Fruit fly (Drosophila melanogaster): ENCODE results near the gene CG32986.

The CG32986 gene

dm6 chr2L:8860767-8861166, 1.8 kb upstream of the CG32986 start (continued):
- TF ChIP-seq amos (GFP tag; IDR thresholded peaks at IDR 0.05; ENCODE audit: partially characterized antibody) (no peak), CG16863 (GFP tag; optimal IDR thresholded peaks at IDR 0.05) (no peak), cad (GFP tag; optimal IDR thresholded peaks at IDR 0.05) (no peak), Taf1 (GFP tag; IDR thresholded peaks at IDR 0.05) (peak; percentile 46; the same call in 1 of the 2 replicates), Lim3 (GFP tag; IDR thresholded peaks at IDR 0.05) (no peak), ken (GFP tag; IDR thresholded peaks at IDR 0.05) (peak; percentile 29; the same call in 1 of the 3 replicates), Dip3 (GFP tag; optimal IDR thresholded peaks at IDR 0.05) (no peak), ind (GFP tag; optimal IDR thresholded peaks at IDR 0.05) (peak; percentile 67), kay (GFP tag; optimal IDR thresholded peaks at IDR 0.05) (peak; percentile 13), CG30403 (GFP tag; optimal IDR thresholded peaks at IDR 0.05) (peak; percentile 63), CG4360 (GFP tag; IDR thresholded peaks at IDR 0.05) (peak; percentile 35; the same call in 1 of the 2 replicates), CG15269 (tag; optimal IDR thresholded peaks at IDR 0.05) (no peak), CG8359 (GFP tag; optimal IDR thresholded peaks at IDR 0.05; ENCODE audit: borderline replicate concordance) (peak; percentile 37), onecut (GFP tag; IDR thresholded peaks at IDR 0.05) (peak; percentile 63), btn (GFP tag; optimal IDR thresholded peaks at IDR 0.05) (no peak), HLHmδ (GFP tag; optimal IDR thresholded peaks at IDR 0.05) (peak; percentile 26), lbe (GFP tag; optimal IDR thresholded peaks at IDR 0.05) (no peak), CG43689 (GFP tag; IDR thresholded peaks at IDR 0.05) (no peak), crp (GFP tag; optimal IDR thresholded peaks at IDR 0.05) (no peak), dysf (GFP tag; IDR thresholded peaks at IDR 0.05) (peak; percentile 84), CG6791 (GFP tag; IDR thresholded peaks at IDR 0.05; ENCODE audit: partially characterized antibody) (no peak), CG12219 (GFP tag; optimal IDR thresholded peaks at IDR 0.05) (peak; percentile 54), sens-2 (GFP tag; IDR thresholded peaks at IDR 0.05) (peak; percentile 47; the same call in 1 of the 2 replicates), CG32767 (GFP tag; IDR thresholded peaks at IDR 0.05) (peak; percentile 29; the same call in 1 of the 2 replicates), Dad (GFP tag; optimal IDR thresholded peaks at IDR 0.05) (peak; percentile 38), CG7556 (GFP tag; optimal IDR thresholded peaks at IDR 0.05) (peak; percentile 72), sens (GFP tag) (peak; percentile 90), gsb-n (tag; optimal IDR thresholded peaks at IDR 0.05) (peak; percentile 64), CG34224 (GFP tag; IDR thresholded peaks at IDR 0.05; ENCODE audit: partially characterized antibody) (no peak), CG2202 (tag; optimal IDR thresholded peaks at IDR 0.05) (peak; percentile 55), CG7987 (GFP tag; optimal IDR thresholded peaks at IDR 0.05) (no peak), Sin3A (optimal IDR thresholded peaks at IDR 0.05) (no peak), MTF-1 (GFP tag; optimal IDR thresholded peaks at IDR 0.05; ENCODE audit: borderline replicate concordance) (peak; percentile 33), phol (tag; optimal IDR thresholded peaks at IDR 0.05) (peak; percentile 84), dati (GFP tag; IDR thresholded peaks at IDR 0.05) (peak; percentile 45), Dip2 (GFP tag; IDR thresholded peaks at IDR 0.05) (no peak), CG1792 (GFP tag; optimal IDR thresholded peaks at IDR 0.05) (peak; percentile 19), CG6689 (GFP tag; IDR thresholded peaks at IDR 0.05) (peak; percentile 81), CG17328 (GFP tag; IDR thresholded peaks at IDR 0.05) (peak; percentile 73), esg (GFP tag; conservative IDR thresholded peaks at IDR 0.05) (peak; percentile 68), fru (optimal IDR thresholded peaks at IDR 0.05) (no peak), CG14014 (GFP tag; IDR thresholded peaks at IDR 0.05) (peak; percentile 65), rib (GFP tag; IDR thresholded peaks at IDR 0.05) (no peak), CG30020 (tag; optimal IDR thresholded peaks at IDR 0.05) (peak; percentile 19), CG11723 (GFP tag; optimal IDR thresholded peaks at IDR 0.05) (peak; percentile 10), NC2α (GFP tag; optimal IDR thresholded peaks at IDR 0.05) (no peak), CG13775 (GFP tag; optimal IDR thresholded peaks at IDR 0.05) (peak; percentile 42), CG6175 (GFP tag; IDR thresholded peaks at IDR 0.05) (no peak), CG14965 (GFP tag; optimal IDR thresholded peaks at IDR 0.05; ENCODE audit: borderline replicate concordance) (no peak), CG9817 (tag; optimal IDR thresholded peaks at IDR 0.05) (peak; percentile 22), jigr1 (GFP tag; IDR thresholded peaks at IDR 0.05) (peak; percentile 49; the same call in 1 of the 3 replicates), GATAe (GFP tag; conservative IDR thresholded peaks at IDR 0.05) (no peak)

Data from whole organism, embryonic.